Fruit fly (Drosophila melanogaster): ENCODE measurements around the gene HIP.
A peak's percentile ranks its signal among the peaks of the same experiment; 100 is the strongest.

HIP gene

dm6 chrX:3761318-3762081 is 37.5 kb upstream of the HIP start:
- TF ChIP-seq rgr (GFP tag; optimal IDR thresholded peaks at IDR 0.05) (peak; percentile 79), Abd-B (GFP tag; optimal IDR thresholded peaks at IDR 0.05) (no peak), dmrt93B (GFP tag; optimal IDR thresholded peaks at IDR 0.05) (peak; percentile 73), Vsx2 (GFP tag; optimal IDR thresholded peaks at IDR 0.05; ENCODE audit: partially characterized antibody) (no peak), N (GFP tag; optimal IDR thresholded peaks at IDR 0.05) (no peak), ey (GFP tag; optimal IDR thresholded peaks at IDR 0.05) (peak; percentile 83), br (GFP tag; optimal IDR thresholded peaks at IDR 0.05) (peak; percentile 88), sv (GFP tag; optimal IDR thresholded peaks at IDR 0.05) (no peak), pan (optimal IDR thresholded peaks at IDR 0.05) (no peak), Hnf4 (GFP tag; optimal IDR thresholded peaks at IDR 0.05) (peak; percentile 62), usp (GFP tag; optimal IDR thresholded peaks at IDR 0.05) (no peak), CG32264 (GFP tag; optimal IDR thresholded peaks at IDR 0.05) (peak; percentile 75), h (GFP tag; optimal IDR thresholded peaks at IDR 0.05) (peak; percentile 86), Sp1 (GFP tag; optimal IDR thresholded peaks at IDR 0.05) (peak; percentile 87), Hr83 (GFP tag; optimal IDR thresholded peaks at IDR 0.05; ENCODE audit: poor library complexity, severe bottlenecking) (no peak), woc (GFP tag; optimal IDR thresholded peaks at IDR 0.05) (peak; percentile 69), jim (GFP tag; optimal IDR thresholded peaks at IDR 0.05) (no peak), GATAd (GFP tag; optimal IDR thresholded peaks at IDR 0.05) (no peak), fru (GFP tag; optimal IDR thresholded peaks at IDR 0.05) (peak; percentile 88), foxo (GFP tag; optimal IDR thresholded peaks at IDR 0.05) (peak; percentile 56 to 89), CG9705 (GFP tag; optimal IDR thresholded peaks at IDR 0.05) (peak; percentile 5), Dif (GFP tag; optimal IDR thresholded peaks at IDR 0.05; ENCODE audit: partially characterized antibody) (no peak), Mio (GFP tag; optimal IDR thresholded peaks at IDR 0.05) (no peak), HLH106 (tag; optimal IDR thresholded peaks at IDR 0.05) (peak; percentile 73), Dfd (GFP tag; optimal IDR thresholded peaks at IDR 0.05) (peak; percentile 38), OdsH (GFP tag; optimal IDR thresholded peaks at IDR 0.05) (peak; percentile 85), Jra (GFP tag; optimal IDR thresholded peaks at IDR 0.05) (no peak), tai (GFP tag; optimal IDR thresholded peaks at IDR 0.05) (peak; percentile 14), brk (GFP tag; optimal IDR thresholded peaks at IDR 0.05) (no peak), dsf (GFP tag; optimal IDR thresholded peaks at IDR 0.05; ENCODE audit: borderline replicate concordance) (peak; percentile 50), psq (GFP tag; optimal IDR thresholded peaks at IDR 0.05) (peak; percentile 76), CrebA (GFP tag; optimal IDR thresholded peaks at IDR 0.05; ENCODE audit: borderline replicate concordance) (no peak), Rel (GFP tag; optimal IDR thresholded peaks at IDR 0.05) (no peak), Rel (tag; optimal IDR thresholded peaks at IDR 0.05) (peak; percentile 88), sage (GFP tag; optimal IDR thresholded peaks at IDR 0.05) (no peak)

DNA sequence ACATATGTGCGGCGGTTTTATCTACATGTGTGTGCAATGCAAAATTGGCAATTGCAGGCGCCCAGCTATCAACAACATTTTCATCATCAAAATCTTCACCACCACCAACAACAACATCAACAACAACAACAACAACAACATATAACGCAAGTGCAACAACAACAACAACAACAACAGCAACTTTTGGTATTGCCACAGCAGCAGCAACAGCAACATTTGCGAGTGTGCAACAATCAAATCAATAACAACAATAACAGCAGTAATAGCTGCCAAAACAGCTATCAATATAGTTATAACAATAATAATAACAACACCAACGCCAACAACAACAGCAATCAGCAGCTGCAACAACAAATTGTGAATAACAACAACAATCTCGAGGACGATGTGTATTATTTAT is 36.5 kb upstream of the HIP start:
- TF ChIP-seq Dfd (GFP tag; optimal IDR thresholded peaks at IDR 0.05), result peak; percentile 64
- TF ChIP-seq N (GFP tag; optimal IDR thresholded peaks at IDR 0.05), result no peak

- TF ChIP-seq ey (GFP tag; optimal IDR thresholded peaks at IDR 0.05) (peak; percentile 12), Hnf4 (GFP tag; optimal IDR thresholded peaks at IDR 0.05) (no peak), h (GFP tag; optimal IDR thresholded peaks at IDR 0.05) (peak; percentile 1), foxo (GFP tag; optimal IDR thresholded peaks at IDR 0.05) (peak in 1 of 2 experiments; percentile 28)
Observed at dm6 chrX:3762914-3763489, 35.9 kb upstream of the HIP start.

- TF ChIP-seq Dfd (GFP tag; optimal IDR thresholded peaks at IDR 0.05) (no peak), tai (GFP tag; optimal IDR thresholded peaks at IDR 0.05) (no peak), foxo (GFP tag; optimal IDR thresholded peaks at IDR 0.05) (no peak), Abd-B (GFP tag; optimal IDR thresholded peaks at IDR 0.05) (no peak), lola (GFP tag; optimal IDR thresholded peaks at IDR 0.05) (no peak), sv (GFP tag; optimal IDR thresholded peaks at IDR 0.05) (no peak), fru (GFP tag; optimal IDR thresholded peaks at IDR 0.05) (no peak), brk (GFP tag; optimal IDR thresholded peaks at IDR 0.05) (no peak), sage (GFP tag; optimal IDR thresholded peaks at IDR 0.05) (no peak), jim (GFP tag; optimal IDR thresholded peaks at IDR 0.05) (no peak), pan (optimal IDR thresholded peaks at IDR 0.05) (no peak), Dif (GFP tag; optimal IDR thresholded peaks at IDR 0.05; ENCODE audit: partially characterized antibody) (no peak), Hr83 (GFP tag; optimal IDR thresholded peaks at IDR 0.05; ENCODE audit: poor library complexity, severe bottlenecking) (no peak), rgr (GFP tag; optimal IDR thresholded peaks at IDR 0.05) (no peak), Hnf4 (GFP tag; optimal IDR thresholded peaks at IDR 0.05) (no peak), Mio (GFP tag; optimal IDR thresholded peaks at IDR 0.05) (no peak), HLH106 (tag; optimal IDR thresholded peaks at IDR 0.05) (no peak), usp (GFP tag; optimal IDR thresholded peaks at IDR 0.05) (no peak), CrebA (GFP tag; optimal IDR thresholded peaks at IDR 0.05; ENCODE audit: borderline replicate concordance) (no peak), Rel (GFP tag; optimal IDR thresholded peaks at IDR 0.05) (no peak), Rel (tag; optimal IDR thresholded peaks at IDR 0.05) (no peak)
Observed at dm6 chrX:3764223-3764622, 34.7 kb upstream of the HIP start.

All from whole organism, wandering third instar larva.